Worm (Caenorhabditis elegans) whole organism, late embryonic: ENCODE data around the gene C01B10.3.

Source experiments
- C38D4.7 ChIP-seq: fragments of 200-800 bp; sonication (Bioruptor generic); optimal IDR thresholded peaks from 2 replicates; lab custom pipeline; 2018; ENCODE audit warnings: mild to moderate bottlenecking, missing genetic modification characterization, moderate library complexity, missing compliant biosample characterization
- F13H6.1 ChIP-seq: sonication (generic microtip); optimal IDR thresholded peaks from 2 replicates; lab custom pipeline; 2016; ENCODE audit warnings: missing genetic modification characterization, missing compliant biosample characterization
- ceh-14 ChIP-seq: sonication (generic microtip); optimal IDR thresholded peaks from 2 replicates; lab custom pipeline; 2016; ENCODE audit warnings: missing genotype, missing genetic modification characterization, missing compliant biosample characterization
- ceh-9 ChIP-seq: sonication (generic microtip); optimal IDR thresholded peaks from 2 replicates; lab custom pipeline; 2016; ENCODE audit warnings: mild to moderate bottlenecking, missing genetic modification characterization, inconsistent platforms, missing compliant biosample characterization
- lim-6 ChIP-seq: sonication (generic microtip); optimal IDR thresholded peaks from 2 replicates; lab custom pipeline; 2016; ENCODE audit warnings: missing genetic modification characterization, missing compliant biosample characterization

- no peak for TF ChIP-seq C38D4.7 (GFP tag; lab: Kevin White, UChicago)
- TF ChIP-seq ceh-9 (tag; lab: Kevin White, UChicago): no peak
- TF ChIP-seq F13H6.1 (tag; lab: Kevin White, UChicago): no peak
- no peak for TF ChIP-seq lim-6 (tag; lab: Kevin White, UChicago)
- no peak for TF ChIP-seq ceh-14 (tag; lab: Kevin White, UChicago)
Observed at ce11 chrIV:6572238-6572637, 48.9 kb downstream of the C01B10.3 start, which contains the start of gene bicd-1.
